Fruit fly (Drosophila melanogaster) whole organism, embryonic: ENCODE measurements around the gene Hr78.

Experiments
- Atf6 ChIP-seq: fragments of 200-800 bp; sonication (Bioruptor generic); IDR thresholded peaks from 2 replicates; pipeline ENCODE4 v1.3.6; 2022; ENCODE audit warnings: missing biosample characterization, missing genetic modification characterization
- B-H2 ChIP-seq: fragments of 200-800 bp; sonication (Bioruptor generic); optimal IDR thresholded peaks from 2 replicates; lab custom pipeline; 2018; ENCODE audit warnings: missing biosample characterization, mild to moderate bottlenecking, missing genetic modification characterization
- BEAF-32 ChIP-seq: fragments of 200-800 bp; sonication (Bioruptor generic); optimal IDR thresholded peaks from 3 replicates; lab custom pipeline; 2017; ENCODE audit warnings: missing biosample characterization, missing genetic modification characterization, mild to moderate bottlenecking, moderate library complexity, missing genetic modification reagents
- CG10462 ChIP-seq: fragments of 200-800 bp; sonication (Bioruptor generic); optimal IDR thresholded peaks from 2 replicates; lab custom pipeline; 2016; ENCODE audit warnings: missing biosample characterization, missing genetic modification characterization
- CG11093 ChIP-seq: fragments of 200-800 bp; sonication (Bioruptor generic); IDR thresholded peaks from 3 replicates; pipeline ENCODE4 v1.3.6; 2022; ENCODE audit warnings: missing biosample characterization, missing genetic modification characterization
- CG11504 ChIP-seq: fragments of 200-800 bp; sonication (Bioruptor generic); optimal IDR thresholded peaks from 3 replicates; lab custom pipeline; 2019; ENCODE audit warnings: missing biosample characterization, mild to moderate bottlenecking, missing genetic modification characterization, moderate library complexity
- CG12744 ChIP-seq: fragments of 200-800 bp; sonication (Bioruptor generic); optimal IDR thresholded peaks from 2 replicates; lab custom pipeline; 2016; ENCODE audit warnings: missing biosample characterization, missing genetic modification characterization
- CG13296 ChIP-seq: fragments of 200-800 bp; sonication (Bioruptor generic); optimal IDR thresholded peaks from 3 replicates; lab custom pipeline; 2018; ENCODE audit warnings: missing biosample characterization, mild to moderate bottlenecking, missing genetic modification characterization
- CG13624 ChIP-seq: fragments of 200-800 bp; sonication (Bioruptor generic); optimal IDR thresholded peaks from 2 replicates; lab custom pipeline; 2016; ENCODE audit warnings: missing biosample characterization, missing genetic modification characterization
- CG13775 ChIP-seq: fragments of 200-800 bp; sonication (Bioruptor generic); optimal IDR thresholded peaks from 3 replicates; lab custom pipeline; 2017; ENCODE audit warnings: missing biosample characterization, mild to moderate bottlenecking, missing genetic modification characterization
- CG15011 ChIP-seq: fragments of 200-800 bp; sonication (Bioruptor generic); optimal IDR thresholded peaks from 3 replicates; lab custom pipeline; 2018; ENCODE audit warnings: missing biosample characterization, mild to moderate bottlenecking, missing genetic modification characterization
- CG16779 ChIP-seq: fragments of 200-800 bp; sonication (Bioruptor generic); IDR thresholded peaks from 2 replicates; pipeline ENCODE4 v1.3.6; 2022; ENCODE audit warnings: missing biosample characterization, missing genetic modification characterization
- CG2199 ChIP-seq: fragments of 200-800 bp; sonication (Bioruptor generic); IDR thresholded peaks from 3 replicates; pipeline ENCODE4 v1.3.6; 2022; ENCODE audit warnings: missing biosample characterization, missing genetic modification characterization
- CG3281 ChIP-seq: fragments of 200-800 bp; sonication (Bioruptor generic); optimal IDR thresholded peaks from 3 replicates; lab custom pipeline; 2017; ENCODE audit warnings: missing biosample characterization, mild to moderate bottlenecking, missing genetic modification characterization
- CG34224 ChIP-seq: fragments of 200-800 bp; sonication (Bioruptor generic); IDR thresholded peaks from 3 replicates; pipeline ENCODE4 v1.3.6; 2022; ENCODE audit warnings: missing biosample characterization, missing genetic modification characterization; ENCODE audit not compliant: partially characterized antibody
- CG34422 ChIP-seq: fragments of 200-800 bp; sonication (Bioruptor generic); IDR thresholded peaks from 3 replicates; pipeline ENCODE4 v1.3.6; 2022; ENCODE audit warnings: missing biosample characterization, missing genetic modification characterization
- CG4328 ChIP-seq: fragments of 200-800 bp; sonication (Bioruptor generic); optimal IDR thresholded peaks from 3 replicates; lab custom pipeline; 2017; ENCODE audit warnings: missing biosample characterization, missing genetic modification reagents, missing genetic modification characterization
- CG4360 ChIP-seq: fragments of 200-800 bp; sonication (Bioruptor generic); IDR thresholded peaks from 2 replicates; pipeline ENCODE4 v1.3.6; 2022; ENCODE audit warnings: missing biosample characterization, missing genetic modification characterization
- CG4854 ChIP-seq: fragments of 200-800 bp; sonication (Bioruptor generic); optimal IDR thresholded peaks from 2 replicates; lab custom pipeline; 2016; ENCODE audit warnings: missing biosample characterization, missing genetic modification characterization, inconsistent platforms
- CG6175 ChIP-seq: fragments of 200-800 bp; sonication (Bioruptor generic); IDR thresholded peaks from 3 replicates; pipeline ENCODE4 v1.3.6; 2022; ENCODE audit warnings: missing biosample characterization, missing genetic modification characterization
- CG7357 ChIP-seq: fragments of 200-800 bp; sonication (Bioruptor generic); IDR thresholded peaks from 3 replicates; pipeline ENCODE4 v1.3.6; 2022; ENCODE audit warnings: missing biosample characterization, missing genetic modification characterization
- CG8290 ChIP-seq, 3 experiments: fragments of 200-800 bp; sonication (Bioruptor generic); optimal IDR thresholded peaks; 2 replicates each; lab custom pipeline; 2016 to 2019; ENCODE audit warnings: missing biosample characterization in 3 of 3, missing genetic modification characterization in 3 of 3, mild to moderate bottlenecking in 2 of 3, moderate library complexity in 1 of 3
- CHES-1-like ChIP-seq: fragments of 200-800 bp; sonication (Bioruptor generic); optimal IDR thresholded peaks from 2 replicates; lab custom pipeline; 2016; ENCODE audit warnings: missing biosample characterization, missing genetic modification characterization
- Camta ChIP-seq: fragments of 200-800 bp; sonication (Bioruptor generic); optimal IDR thresholded peaks from 2 replicates; lab custom pipeline; 2016; ENCODE audit warnings: missing biosample characterization, missing genetic modification characterization
- Chrac-16 ChIP-seq: fragments of 200-800 bp; sonication (Bioruptor generic); optimal IDR thresholded peaks from 3 replicates; lab custom pipeline; 2016; ENCODE audit warnings: missing biosample characterization, missing genetic modification characterization
- D ChIP-seq, 2 experiments: fragments of 200-800 bp in 1 of 2; fragments of >200 bp in 1 of 2; sonication (Bioruptor generic) in 1 of 2; optimal IDR thresholded peaks; 2 replicates in 1 of 2; 3 replicates in 1 of 2; lab custom pipeline; 2017; ENCODE audit warnings: mild to moderate bottlenecking in 1 of 2, missing biosample characterization in 1 of 2, missing genetic modification characterization in 1 of 2, missing genetic modification reagents in 1 of 2
- E2f1 ChIP-seq: fragments of 200-800 bp; sonication (Bioruptor generic); IDR thresholded peaks from 2 replicates; pipeline ENCODE4 v1.3.6; 2022; ENCODE audit warnings: missing biosample characterization, missing genetic modification characterization
- Fer3 ChIP-seq: fragments of 200-800 bp; sonication (Bioruptor generic); optimal IDR thresholded peaks from 2 replicates; lab custom pipeline; 2018; ENCODE audit warnings: missing biosample characterization, mild to moderate bottlenecking, missing genetic modification characterization, moderate library complexity
- HLH4C ChIP-seq: fragments of 200-800 bp; sonication (Bioruptor generic); IDR thresholded peaks from 3 replicates; pipeline ENCODE4 v1.3.6; 2022; ENCODE audit warnings: missing biosample characterization, missing genetic modification characterization; ENCODE audit not compliant: partially characterized antibody
- Lhr ChIP-seq: fragments of 200-800 bp; sonication (Bioruptor generic); optimal IDR thresholded peaks from 3 replicates; lab custom pipeline; 2017; ENCODE audit warnings: mild to moderate bottlenecking, missing biosample characterization, missing genetic modification reagents, missing genetic modification characterization
- Meics ChIP-seq: fragments of 200-800 bp; sonication (Bioruptor generic); optimal IDR thresholded peaks from 2 replicates; lab custom pipeline; 2017; ENCODE audit warnings: missing biosample characterization, mild to moderate bottlenecking, missing genetic modification characterization
- Mes4 ChIP-seq: fragments of 200-800 bp; sonication (Bioruptor generic); optimal IDR thresholded peaks from 2 replicates; lab custom pipeline; 2016; ENCODE audit warnings: missing biosample characterization, missing genetic modification characterization
- PHDP ChIP-seq: fragments of 200-800 bp; sonication (Bioruptor generic); optimal IDR thresholded peaks from 3 replicates; lab custom pipeline; 2018; ENCODE audit warnings: missing biosample characterization, mild to moderate bottlenecking, missing genetic modification characterization, moderate library complexity
- Spps ChIP-seq: fragments of 200-800 bp; sonication (Bioruptor generic); optimal IDR thresholded peaks from 2 replicates; lab custom pipeline; 2018; ENCODE audit warnings: missing biosample characterization, mild to moderate bottlenecking, missing genetic modification characterization
- amos ChIP-seq: fragments of 200-800 bp; sonication (Bioruptor generic); IDR thresholded peaks from 2 replicates; pipeline ENCODE4 v1.3.6; 2022; ENCODE audit warnings: missing biosample characterization, missing genetic modification characterization; ENCODE audit not compliant: partially characterized antibody
- ato ChIP-seq: fragments of 200-800 bp; sonication (Bioruptor generic); IDR thresholded peaks from 2 replicates; pipeline ENCODE4 v1.3.6; 2022; ENCODE audit warnings: missing biosample characterization, missing genetic modification characterization; ENCODE audit not compliant: partially characterized antibody
- bigmax ChIP-seq: fragments of 200-800 bp; sonication (Bioruptor generic); optimal IDR thresholded peaks from 2 replicates; lab custom pipeline; 2018; ENCODE audit warnings: missing biosample characterization, mild to moderate bottlenecking, missing genetic modification characterization
- cas ChIP-seq: fragments of 200-800 bp; sonication (Bioruptor generic); IDR thresholded peaks from 2 replicates; pipeline ENCODE4 v1.3.6; 2022; ENCODE audit warnings: missing biosample characterization, missing genetic modification characterization
- chn ChIP-seq: fragments of 200-800 bp; sonication (Bioruptor generic); optimal IDR thresholded peaks from 2 replicates; lab custom pipeline; 2016; ENCODE audit warnings: missing biosample characterization, missing genetic modification characterization
- dysf ChIP-seq: fragments of 200-800 bp; sonication (Bioruptor generic); IDR thresholded peaks from 3 replicates; pipeline ENCODE4 v1.3.6; 2022; ENCODE audit warnings: missing biosample characterization, missing genetic modification characterization
- eve ChIP-seq, 2 experiments: fragments of >200 bp; optimal IDR thresholded peaks; 2 replicates each; lab custom pipeline; 2017; ENCODE audit warnings: missing biosample characterization in 2 of 2, missing genetic modification characterization in 2 of 2
- gro ChIP-seq: fragments of 200-800 bp; sonication (Bioruptor generic); optimal IDR thresholded peaks from 2 replicates; lab custom pipeline; 2016; ENCODE audit warnings: missing biosample characterization, missing genetic modification characterization
- kay ChIP-seq: fragments of 200-800 bp; sonication (Bioruptor generic); optimal IDR thresholded peaks from 2 replicates; lab custom pipeline; 2016; ENCODE audit warnings: missing biosample characterization, missing genetic modification characterization
- knrl ChIP-seq: fragments of 200-800 bp; sonication (Bioruptor generic); IDR thresholded peaks from 3 replicates; pipeline ENCODE4 v1.3.6; 2022; ENCODE audit warnings: missing biosample characterization, missing genetic modification characterization; ENCODE audit not compliant: partially characterized antibody
- ro ChIP-seq: fragments of 200-800 bp; sonication (Bioruptor generic); IDR thresholded peaks from 2 replicates; pipeline ENCODE4 v1.3.6; 2022; ENCODE audit warnings: missing biosample characterization, missing genetic modification characterization
- salm ChIP-seq: fragments of 200-800 bp; sonication (Bioruptor generic); optimal IDR thresholded peaks from 2 replicates; lab custom pipeline; 2018; ENCODE audit warnings: missing biosample characterization, mild to moderate bottlenecking, missing genetic modification characterization
- toy ChIP-seq: fragments of 200-800 bp; sonication (Bioruptor generic); IDR thresholded peaks from 2 replicates; pipeline ENCODE4 v1.3.6; 2022; ENCODE audit warnings: missing biosample characterization, missing genetic modification characterization
- zen2 ChIP-seq: fragments of 200-800 bp; sonication (Bioruptor generic); IDR thresholded peaks from 3 replicates; pipeline ENCODE4 v1.3.6; 2022; ENCODE audit warnings: missing biosample characterization, missing genetic modification characterization; ENCODE audit not compliant: partially characterized antibody

Gene Hr78

DNA sequence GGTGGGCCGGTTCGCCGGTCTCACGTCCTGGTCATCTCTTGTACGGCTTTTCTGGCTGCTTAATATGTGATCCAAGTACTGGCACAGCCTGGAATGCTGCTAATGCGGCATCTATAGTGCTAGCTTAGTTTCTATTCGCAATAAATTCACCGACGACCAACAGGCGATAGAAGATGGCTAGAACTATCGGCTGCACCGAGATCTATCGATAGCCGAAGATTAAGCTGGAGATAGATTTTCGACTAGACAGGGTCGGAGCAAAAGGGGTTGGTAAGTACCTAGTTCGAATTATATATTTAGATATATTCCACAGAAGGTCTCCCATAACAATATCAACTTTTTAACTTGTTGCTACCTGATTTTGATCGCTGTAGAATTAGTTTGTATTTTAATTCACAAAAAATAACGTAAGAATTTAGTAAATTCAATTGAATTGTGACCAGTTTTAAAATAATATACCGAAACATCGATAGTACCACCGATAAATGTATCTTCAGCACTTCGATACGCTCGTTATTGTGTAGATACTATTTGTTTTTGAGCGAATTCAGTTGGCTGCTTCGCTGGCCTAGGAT, 10.1 kb upstream of the Hr78 start, which contains the start of the genes Glg1 and M6:
TSS of gene Glg1 (minus strand) at position 185 of the 575 bp plus-strand sequence.
TSS of gene M6 (plus strand) at position 499 of the 575 bp plus-strand sequence.
- TF ChIP-seq bigmax (no peak), Spps (tag; lab: Kevin White, UChicago) (peak; percentile 35), chn (GFP tag; lab: Kevin White, UChicago) (peak; percentile 68), CG6175 (GFP tag; lab: Robert Waterston, UW) (no peak), CG11504 (tag; lab: Kevin White, UChicago) (peak; percentile 81), B-H2 (GFP tag; lab: Kevin White, UChicago) (peak; percentile 51), cas (GFP tag; lab: Robert Waterston, UW) (no peak), Mes4 (GFP tag; lab: Kevin White, UChicago) (no peak), CHES-1-like (peak; percentile 38), CG4328 (GFP tag; lab: Kevin White, UChicago) (peak; percentile 29), Camta (peak; percentile 34), Fer3 (tag; lab: Kevin White, UChicago) (peak; percentile 17), CG3281 (GFP tag; lab: Kevin White, UChicago) (peak; percentile 69), Lhr (peak; percentile 49), toy (GFP tag; lab: Robert Waterston, UW) (no peak), CG13624 (GFP tag; lab: Kevin White, UChicago) (peak; percentile 44), salm (tag; lab: Kevin White, UChicago) (no peak), CG15011 (no peak), Meics (GFP tag; lab: Kevin White, UChicago) (peak; percentile 71), D (optimal IDR thresholded peaks at IDR 0.05; lab: Kevin White, UChicago) (no peak), D (GFP tag; optimal IDR thresholded peaks at IDR 0.05; lab: Kevin White, UChicago) (no peak), gro (peak; percentile 37), kay (GFP tag; lab: Kevin White, UChicago) (peak; percentile 46), CG12744 (GFP tag; lab: Kevin White, UChicago) (peak; percentile 48), BEAF-32 (GFP tag; lab: Kevin White, UChicago) (peak; percentile 97), knrl (peak; percentile 96), CG16779 (GFP tag; lab: Robert Waterston, UW) (no peak), ato (peak; percentile 89), CG13296 (peak; percentile 43), ro (GFP tag; lab: Robert Waterston, UW) (no peak), CG4360 (GFP tag; lab: Robert Waterston, UW) (peak; percentile 74), amos (GFP tag; lab: Robert Waterston, UW) (peak; percentile 93), CG4854 (GFP tag; lab: Kevin White, UChicago) (peak; percentile 32), CG11093 (GFP tag; lab: Robert Waterston, UW) (no peak), CG2199 (GFP tag; lab: Robert Waterston, UW) (0 out of 3 replicates have a peak, but pooled peaks have one; percentile 36), Atf6 (GFP tag; lab: Robert Waterston, UW) (no peak), Chrac-16 (GFP tag; lab: Kevin White, UChicago) (peak; percentile 62), PHDP (peak; percentile 53), E2f1 (GFP tag; lab: Robert Waterston, UW) (0 out of 2 replicates have a peak, but pooled peaks have one; percentile 21), CG13775 (peak; percentile 72), HLH4C (GFP tag; lab: Robert Waterston, UW) (peak; percentile 93), dysf (peak; percentile 55; the same call in 2 of the 3 replicates), CG8290 (GFP tag; optimal IDR thresholded peaks at IDR 0.05; lab: Kevin White, UChicago) (peak; percentile 62), CG8290 (tag; optimal IDR thresholded peaks at IDR 0.05; lab: Kevin White, UChicago) (peak; percentile 63 to 74), zen2 (GFP tag; lab: Robert Waterston, UW) (peak; percentile 74), CG34224 (GFP tag; lab: Robert Waterston, UW) (peak; percentile 89), eve (GFP tag; optimal IDR thresholded peaks at IDR 0.05; lab: Kevin White, UChicago) (no peak), CG34422 (GFP tag; lab: Robert Waterston, UW) (no peak; the same call in 2 of the 3 replicates), CG7357 (GFP tag; lab: Robert Waterston, UW) (peak; percentile 46; the same call in 1 of the 3 replicates), CG10462 (GFP tag; lab: Kevin White, UChicago) (peak; percentile 38)
